Worm (Caenorhabditis elegans): Measurements from ENCODE around the gene ugt-62.

ugt-62 gene

DNA sequence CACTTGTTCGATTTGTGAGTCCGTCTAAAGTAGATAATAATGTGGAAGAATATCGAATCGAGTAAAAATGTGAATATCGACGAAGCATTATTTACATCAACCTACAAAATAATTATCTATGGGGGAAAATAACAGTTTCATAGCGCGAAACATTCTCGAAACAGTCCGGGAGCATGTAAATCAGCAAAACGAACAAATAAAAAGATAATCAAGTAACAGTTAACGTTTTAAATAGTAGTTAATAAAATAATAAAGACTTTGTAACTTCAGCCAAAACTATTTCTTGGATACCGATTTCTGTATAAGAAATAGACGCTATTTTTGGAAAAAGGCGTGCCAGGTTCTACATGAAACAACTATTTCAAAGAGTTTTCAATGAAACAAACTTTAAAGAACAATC is 27.6 kb upstream of the ugt-62 start, which contains the start of gene mlcd-1:
mlcd-1 (minus strand) TSS at position 101 of the 400 bp plus-strand sequence.
- TF ChIP-seq tbx-2 (tag; optimal IDR thresholded peaks at IDR 0.05), result no peak
- no peak for TF ChIP-seq K02D7.2 (tag; optimal IDR thresholded peaks at IDR 0.05)

- TF ChIP-seq ceh-34 (tag; optimal IDR thresholded peaks at IDR 0.05) (peak; percentile 8), ceh-14 (tag; optimal IDR thresholded peaks at IDR 0.05) (no peak), hlh-6 (tag; optimal IDR thresholded peaks at IDR 0.05) (no peak), madf-2 (tag; optimal IDR thresholded peaks at IDR 0.05) (no peak), fax-1 (tag; optimal IDR thresholded peaks at IDR 0.05) (no peak), nfya-1 (tag; optimal IDR thresholded peaks at IDR 0.05) (peak; percentile 42), ceh-31 (tag; optimal IDR thresholded peaks at IDR 0.05) (peak; percentile 8), T23F11.4 (GFP tag; optimal IDR thresholded peaks at IDR 0.05) (no peak), tbx-2 (tag; optimal IDR thresholded peaks at IDR 0.05) (peak; percentile 11), ceh-24 (tag; optimal IDR thresholded peaks at IDR 0.05) (no peak), ztf-16 (tag; optimal IDR thresholded peaks at IDR 0.05) (no peak), ceh-6 (GFP tag; optimal IDR thresholded peaks at IDR 0.05) (no peak), odd-2 (tag; optimal IDR thresholded peaks at IDR 0.05) (no peak)
Measured at ce11 chrIII:4562070-4562788, 21.8 kb upstream of the ugt-62 start, which contains the start of gene pan-1. TSS of gene pan-1 (plus strand) at chrIII:4562738.

- TF ChIP-seq K02D7.2 (tag; optimal IDR thresholded peaks at IDR 0.05) (no peak), elt-2 (tag; optimal IDR thresholded peaks at IDR 0.05) (peak; percentile 10)
Measured at ce11 chrIII:4561286-4561685, 20.9 kb upstream of the ugt-62 start.

- TF ChIP-seq ceh-22 (tag; optimal IDR thresholded peaks at IDR 0.05), result no peak
- TF ChIP-seq zip-5 (tag; optimal IDR thresholded peaks at IDR 0.05), result no peak
- TF ChIP-seq K09A11.1 (tag; optimal IDR thresholded peaks at IDR 0.05; ENCODE audit: insufficient read depth), result no peak
- no peak for TF ChIP-seq unc-86 (tag; optimal IDR thresholded peaks at IDR 0.05)
- peak; percentile 41 for TF ChIP-seq F13H6.1 (tag; optimal IDR thresholded peaks at IDR 0.05)
- peak; percentile 66 for TF ChIP-seq ceh-31 (tag; optimal IDR thresholded peaks at IDR 0.05)
- no peak for TF ChIP-seq hlh-6 (tag; optimal IDR thresholded peaks at IDR 0.05)
- peak; percentile 67 for TF ChIP-seq unc-55 (GFP tag; optimal IDR thresholded peaks at IDR 0.05)
- TF ChIP-seq pros-1 (tag; optimal IDR thresholded peaks at IDR 0.05), result no peak
- peak; percentile 26 for TF ChIP-seq ets-4 (tag; optimal IDR thresholded peaks at IDR 0.05)
- no peak for TF ChIP-seq sox-4 (tag; optimal IDR thresholded peaks at IDR 0.05)
- no peak for TF ChIP-seq ceh-19 (GFP tag; optimal IDR thresholded peaks at IDR 0.05)
- no peak for TF ChIP-seq syd-9 (tag; optimal IDR thresholded peaks at IDR 0.05)
- no peak for TF ChIP-seq ceh-14 (tag; optimal IDR thresholded peaks at IDR 0.05)
- no peak for TF ChIP-seq pha-2 (tag; optimal IDR thresholded peaks at IDR 0.05)
- TF ChIP-seq ama-1 (optimal IDR thresholded peaks at IDR 0.05), result peak; percentile 52
- TF ChIP-seq lim-6 (tag; optimal IDR thresholded peaks at IDR 0.05), result no peak
- TF ChIP-seq ceh-18 (tag; optimal IDR thresholded peaks at IDR 0.05), result no peak
- no peak for TF ChIP-seq ceh-45 (GFP tag; IDR thresholded peaks at IDR 0.05)
- no peak for TF ChIP-seq ahr-1 (tag; optimal IDR thresholded peaks at IDR 0.05)
- no peak for TF ChIP-seq che-1 (tag; optimal IDR thresholded peaks at IDR 0.05)
- TF ChIP-seq fax-1 (tag; optimal IDR thresholded peaks at IDR 0.05), result no peak
- TF ChIP-seq ztf-16 (tag; optimal IDR thresholded peaks at IDR 0.05), result no peak
- TF ChIP-seq T23F11.4 (GFP tag; optimal IDR thresholded peaks at IDR 0.05), result no peak
- no peak for TF ChIP-seq nhr-11 (tag; optimal IDR thresholded peaks at IDR 0.05)
- TF ChIP-seq tbx-7 (tag; optimal IDR thresholded peaks at IDR 0.05), result no peak
- no peak for TF ChIP-seq elt-2 (tag; optimal IDR thresholded peaks at IDR 0.05)
- peak; percentile 26 for TF ChIP-seq hlh-30 (tag; optimal IDR thresholded peaks at IDR 0.05; ENCODE audit: insufficient read depth)
- no peak for TF ChIP-seq ceh-48 (tag; optimal IDR thresholded peaks at IDR 0.05)
- TF ChIP-seq ceh-2 (tag; optimal IDR thresholded peaks at IDR 0.05), result no peak
- no peak for TF ChIP-seq dmd-4 (tag; optimal IDR thresholded peaks at IDR 0.05; ENCODE audit: borderline replicate concordance)
- no peak for TF ChIP-seq C08G9.2 (tag; optimal IDR thresholded peaks at IDR 0.05)
- TF ChIP-seq gmeb-2 (tag; optimal IDR thresholded peaks at IDR 0.05), result no peak
- TF ChIP-seq elt-4 (tag; optimal IDR thresholded peaks at IDR 0.05), result no peak
- TF ChIP-seq ceh-34 (tag; optimal IDR thresholded peaks at IDR 0.05), result peak; percentile 64
- no peak for TF ChIP-seq Y22D7AL.16 (tag; optimal IDR thresholded peaks at IDR 0.05)
- peak; percentile 81 for TF ChIP-seq nfya-1 (tag; optimal IDR thresholded peaks at IDR 0.05)
- TF ChIP-seq pax-1 (tag; optimal IDR thresholded peaks at IDR 0.05), result peak; percentile 23
- no peak for TF ChIP-seq rnt-1 (tag; optimal IDR thresholded peaks at IDR 0.05)
Measured at ce11 chrIII:4560393-4560890, 20.0 kb upstream of the ugt-62 start.

Data from whole organism, late embryonic.